Worm (Caenorhabditis elegans): ENCODE results near the gene kmo-1.

kmo-1 gene

DNA sequence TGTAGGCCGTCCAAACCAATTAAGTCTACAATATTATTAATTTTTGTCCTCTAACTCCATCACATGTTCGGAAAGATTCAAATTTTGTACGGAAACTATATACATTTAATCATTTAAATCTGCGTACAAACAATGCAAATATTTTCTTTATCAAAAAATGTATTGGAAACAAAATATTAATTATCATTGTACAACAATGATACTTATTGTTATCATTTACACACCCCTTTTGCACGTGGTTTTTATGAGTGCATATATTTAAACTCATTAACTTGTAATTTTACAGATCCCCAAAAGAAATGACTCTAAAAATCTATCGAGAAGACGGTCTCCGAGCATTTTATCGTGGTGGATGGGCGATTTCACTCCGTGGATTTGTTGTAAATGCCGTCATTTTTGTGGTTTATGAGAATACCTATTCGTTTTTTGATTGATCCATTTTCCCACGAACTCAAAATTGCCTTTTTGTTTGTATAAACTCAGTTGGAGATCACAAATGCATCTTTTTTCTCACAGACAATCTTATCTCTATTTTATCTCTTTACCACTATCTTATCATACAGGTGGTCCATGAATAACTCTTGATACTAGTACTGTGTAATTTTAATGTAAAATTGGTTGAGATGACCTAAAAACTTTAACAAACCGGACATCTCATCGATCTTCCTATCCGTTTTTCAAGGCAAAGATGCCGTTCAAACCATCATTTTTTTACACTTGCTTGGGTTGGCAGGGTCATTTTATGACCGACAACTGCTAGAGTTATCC lies 15.7 kb upstream of the kmo-1 start:
- TF ChIP-seq lin-13 (GFP tag; optimal IDR thresholded peaks at IDR 0.05) = no peak
- TF ChIP-seq nhr-12 (tag; optimal IDR thresholded peaks at IDR 0.05) = no peak
- TF ChIP-seq ces-1 (GFP tag; optimal IDR thresholded peaks at IDR 0.05) = no peak
- TF ChIP-seq lin-14 (GFP tag; optimal IDR thresholded peaks at IDR 0.05) = peak; percentile 3
- no peak for TF ChIP-seq dpl-1 (GFP tag; optimal IDR thresholded peaks at IDR 0.05)
- no peak for TF ChIP-seq C16A3.4 (tag; optimal IDR thresholded peaks at IDR 0.05)
- TF ChIP-seq unc-98 (GFP tag; IDR thresholded peaks at IDR 0.05) = no peak
- peak; percentile 6 for TF ChIP-seq nhr-85 (tag)
- TF ChIP-seq elt-2 (tag; optimal IDR thresholded peaks at IDR 0.05) = peak; percentile 63
- TF ChIP-seq nhr-237 (tag; optimal IDR thresholded peaks at IDR 0.05) = no peak
- no peak for TF ChIP-seq lin-15B (tag; optimal IDR thresholded peaks at IDR 0.05)
- no peak for TF ChIP-seq C04F5.9 (tag; optimal IDR thresholded peaks at IDR 0.05)
- peak; percentile 75 to 98 (median 94) for TF ChIP-seq elt-3 (tag; optimal IDR thresholded peaks at IDR 0.05)
- no peak for TF ChIP-seq nhr-84 (tag; optimal IDR thresholded peaks at IDR 0.05)
- TF ChIP-seq tlp-1 (tag; optimal IDR thresholded peaks at IDR 0.05) = no peak
- TF ChIP-seq fkh-4 (tag; optimal IDR thresholded peaks at IDR 0.05; ENCODE audit: borderline replicate concordance) = no peak
- no peak for TF ChIP-seq nhr-76 (tag; optimal IDR thresholded peaks at IDR 0.05)

DNA sequence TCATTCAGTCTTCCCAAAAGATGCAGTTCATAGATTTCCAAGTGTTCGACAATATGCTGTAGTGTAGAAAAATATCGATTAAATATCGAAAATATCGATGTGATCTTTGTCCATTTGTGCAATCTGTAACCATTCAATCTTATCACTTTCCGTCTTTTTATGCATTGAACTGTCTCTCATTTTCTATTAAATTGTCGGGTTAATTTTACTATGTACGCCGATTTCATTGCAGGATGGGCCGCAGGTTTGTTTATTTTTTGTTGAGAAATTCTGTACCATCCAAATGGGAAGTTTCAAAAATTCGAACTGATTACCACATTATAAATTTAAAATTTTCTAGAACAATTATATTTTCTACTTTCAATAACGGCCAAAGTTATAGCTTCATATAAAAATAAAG lies 13.9 kb upstream of the kmo-1 start, which contains the start of gene R07B7.8:
TSS of gene R07B7.8 (minus strand) at position 101 of the 400 bp plus-strand sequence.
- no peak for TF ChIP-seq mdl-1 (tag; optimal IDR thresholded peaks at IDR 0.05)
- TF ChIP-seq alr-1 (tag; optimal IDR thresholded peaks at IDR 0.05; ENCODE audit: borderline replicate concordance) = no peak
- TF ChIP-seq xbp-1 (tag; optimal IDR thresholded peaks at IDR 0.05) = no peak
- TF ChIP-seq snpc-4 (tag; optimal IDR thresholded peaks at IDR 0.05) = no peak
- no peak for TF ChIP-seq fkh-10 (GFP tag; optimal IDR thresholded peaks at IDR 0.05)
- peak; percentile 8 for TF ChIP-seq elt-2 (tag; optimal IDR thresholded peaks at IDR 0.05)
- no peak for TF ChIP-seq hlh-4 (tag; optimal IDR thresholded peaks at IDR 0.05)

DNA sequence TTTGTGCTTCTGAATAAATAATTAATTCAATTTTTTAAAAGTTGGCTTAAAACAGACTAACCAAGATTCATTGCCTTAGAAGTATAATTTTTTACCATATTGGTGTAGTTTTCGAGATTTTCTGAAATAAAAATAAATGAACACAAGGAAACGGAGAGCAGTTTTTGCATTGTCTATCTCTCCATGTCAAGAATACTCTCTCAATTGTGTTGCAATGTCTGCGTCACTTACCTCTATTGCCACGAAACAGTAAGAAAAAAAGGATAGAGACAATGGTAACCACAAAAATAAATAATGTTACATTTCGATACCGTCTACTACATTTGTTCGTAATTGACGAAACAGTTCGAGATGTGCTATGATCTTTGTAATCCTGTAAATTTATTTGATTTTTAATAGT lies 12.6 kb upstream of the kmo-1 start, which contains the start of gene R07B7.10:
TSS of gene R07B7.10 (plus strand) at position 285 of the 400 bp plus-strand sequence.
- TF ChIP-seq zag-1 (tag; optimal IDR thresholded peaks at IDR 0.05) (no peak), lin-14 (GFP tag; optimal IDR thresholded peaks at IDR 0.05) (peak; percentile 7), C16A3.4 (tag; optimal IDR thresholded peaks at IDR 0.05) (no peak), xbp-1 (tag; optimal IDR thresholded peaks at IDR 0.05) (no peak), dsc-1 (tag; optimal IDR thresholded peaks at IDR 0.05) (no peak), efl-1 (optimal IDR thresholded peaks at IDR 0.05) (peak; percentile 22 to 52), efl-1 (GFP tag; optimal IDR thresholded peaks at IDR 0.05 in 1 of 2) (peak in 1 of 2 experiments; percentile 50), fos-1 (tag; optimal IDR thresholded peaks at IDR 0.05) (no peak), dpl-1 (GFP tag; optimal IDR thresholded peaks at IDR 0.05) (no peak), aha-1 (tag; optimal IDR thresholded peaks at IDR 0.05) (no peak), lin-13 (GFP tag; optimal IDR thresholded peaks at IDR 0.05) (no peak), pqm-1 (tag; optimal IDR thresholded peaks at IDR 0.05) (no peak)

DNA sequence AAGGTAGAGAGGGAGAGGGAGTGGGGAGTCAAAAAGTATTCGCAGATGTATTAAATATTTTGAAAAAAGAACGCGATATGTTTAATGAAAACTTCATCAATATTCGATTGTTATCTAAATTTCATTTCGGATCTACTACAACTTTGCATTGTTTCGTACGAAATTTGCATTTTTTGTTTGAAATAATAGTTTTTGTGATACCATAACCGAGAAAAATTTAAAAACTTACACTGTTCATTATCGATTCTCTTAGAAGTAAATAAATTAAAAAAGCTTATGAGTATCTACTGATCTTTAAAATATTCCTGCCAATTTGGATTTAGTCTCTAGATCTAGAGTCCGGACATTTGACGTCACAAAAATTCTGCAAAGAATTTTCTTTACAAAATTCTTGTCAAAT lies 10.0 kb upstream of the kmo-1 start, which contains the start of gene R07B7.9:
TSS of gene R07B7.9 (minus strand) at position 101 of the 400 bp plus-strand sequence.
- no peak for TF ChIP-seq vab-15 (tag; optimal IDR thresholded peaks at IDR 0.05)
- TF ChIP-seq efl-3 (GFP tag; optimal IDR thresholded peaks at IDR 0.05) = no peak
- TF ChIP-seq nhr-84 (tag; optimal IDR thresholded peaks at IDR 0.05) = no peak
- TF ChIP-seq hpl-2 (GFP tag; optimal IDR thresholded peaks at IDR 0.05) = no peak
- TF ChIP-seq ama-1 (optimal IDR thresholded peaks at IDR 0.05) = no peak
- TF ChIP-seq zag-1 (tag; optimal IDR thresholded peaks at IDR 0.05) = no peak
- TF ChIP-seq elt-2 (tag; optimal IDR thresholded peaks at IDR 0.05) = no peak
- no peak for TF ChIP-seq mef-2 (tag; optimal IDR thresholded peaks at IDR 0.05)
- TF ChIP-seq nhr-85 (tag) = no peak
- TF ChIP-seq alr-1 (tag; optimal IDR thresholded peaks at IDR 0.05; ENCODE audit: borderline replicate concordance) = no peak
- TF ChIP-seq rnt-1 (tag; optimal IDR thresholded peaks at IDR 0.05) = no peak
- TF ChIP-seq isw-1 (GFP tag; IDR thresholded peaks at IDR 0.05) = no peak
- TF ChIP-seq mab-9 (GFP tag; IDR thresholded peaks at IDR 0.05) = no peak
- no peak for TF ChIP-seq nhr-11 (tag; optimal IDR thresholded peaks at IDR 0.05)
- no peak for TF ChIP-seq mdl-1 (tag; optimal IDR thresholded peaks at IDR 0.05)
- TF ChIP-seq grh-1 (GFP tag; IDR thresholded peaks at IDR 0.05) = no peak

All from whole organism, L1 larva.